Worm (Caenorhabditis elegans) whole organism, mixed stage, embryonic: Measurements from ENCODE around the gene nspb-7.

ENCODE experiments used
- M03D4.4 ChIP-seq: sonication (generic microtip); optimal IDR thresholded peaks from 2 replicates; lab custom pipeline; 2017; ENCODE audit warnings: mild to moderate bottlenecking, missing genetic modification characterization, missing compliant biosample characterization
- bed-3 ChIP-seq: fragments of 200-800 bp; sonication (Bioruptor generic); optimal IDR thresholded peaks from 3 replicates; lab custom pipeline; 2018; ENCODE audit warnings: mild to moderate bottlenecking, missing genetic modification characterization, moderate library complexity, missing compliant biosample characterization
- blmp-1 ChIP-seq: fragments of 150-350 bp; optimal IDR thresholded peaks from 2 replicates; lab custom pipeline; 2014; ENCODE audit warnings: missing biosample characterization, missing genetic modification characterization
- ceh-39 ChIP-seq: fragments of 150-350 bp; optimal IDR thresholded peaks from 2 replicates; lab custom pipeline; 2014; ENCODE audit warnings: missing biosample characterization, missing genetic modification characterization
- ceh-83 ChIP-seq: fragments of 200-800 bp; sonication (Bioruptor generic); optimal IDR thresholded peaks from 2 replicates; lab custom pipeline; 2018; ENCODE audit warnings: mild to moderate bottlenecking, missing genetic modification characterization, missing compliant biosample characterization
- ces-1 ChIP-seq: fragments of 150-350 bp; optimal IDR thresholded peaks from 2 replicates; lab custom pipeline; 2014; ENCODE audit warnings: missing biosample characterization, missing genetic modification reagents, missing genetic modification characterization
- cnd-1 ChIP-seq: fragments of 200-800 bp; sonication (Bioruptor generic); optimal IDR thresholded peaks from 2 replicates; lab custom pipeline; 2018; ENCODE audit warnings: mild to moderate bottlenecking, missing genetic modification characterization, missing compliant biosample characterization
- drap-1 ChIP-seq: fragments of 200-800 bp; sonication (Bioruptor generic); optimal IDR thresholded peaks from 3 replicates; lab custom pipeline; 2018; ENCODE audit warnings: mild to moderate bottlenecking, missing genetic modification characterization, missing compliant biosample characterization
- elt-1 ChIP-seq: sonication (generic microtip); optimal IDR thresholded peaks from 2 replicates; lab custom pipeline; 2017; ENCODE audit warnings: missing genetic modification characterization, mild to moderate bottlenecking, missing compliant biosample characterization, antibody characterized with exemption, moderate library complexity, borderline replicate concordance; ENCODE audit not compliant: insufficient read depth
- elt-3 ChIP-seq: fragments of 150-350 bp; optimal IDR thresholded peaks from 2 replicates; lab custom pipeline; 2014; ENCODE audit warnings: missing biosample characterization, missing genetic modification characterization
- flh-1 ChIP-seq: fragments of 200-800 bp; sonication (Bioruptor generic); optimal IDR thresholded peaks from 2 replicates; lab custom pipeline; 2018; ENCODE audit warnings: mild to moderate bottlenecking, missing genetic modification characterization, moderate library complexity, missing compliant biosample characterization
- hlh-1 ChIP-seq: fragments of 150-350 bp; optimal IDR thresholded peaks from 2 replicates; lab custom pipeline; 2014; ENCODE audit warnings: missing biosample characterization, missing genetic modification reagents, missing genetic modification characterization
- lin-13 ChIP-seq: fragments of 150-350 bp; optimal IDR thresholded peaks from 2 replicates; lab custom pipeline; 2014; ENCODE audit warnings: missing biosample characterization, missing genetic modification characterization
- lin-32 ChIP-seq: fragments of 200-800 bp; sonication (Bioruptor generic); optimal IDR thresholded peaks from 2 replicates; lab custom pipeline; 2018; ENCODE audit warnings: mild to moderate bottlenecking, missing genetic modification characterization, missing compliant biosample characterization
- mab-5 ChIP-seq: fragments of 150-350 bp; optimal IDR thresholded peaks from 2 replicates; lab custom pipeline; 2014; ENCODE audit warnings: missing biosample characterization, missing genetic modification characterization
- mep-1 ChIP-seq: fragments of 150-350 bp; optimal IDR thresholded peaks from 2 replicates; lab custom pipeline; 2017; ENCODE audit warnings: missing biosample characterization, missing genetic modification reagents, missing genetic modification characterization, inconsistent platforms
- mls-2 ChIP-seq: sonication (generic microtip); optimal IDR thresholded peaks from 2 replicates; lab custom pipeline; 2016; ENCODE audit warnings: mild to moderate bottlenecking, missing genetic modification characterization, moderate library complexity, missing compliant biosample characterization
- nhr-12 ChIP-seq: fragments of 150-350 bp; optimal IDR thresholded peaks from 2 replicates; lab custom pipeline; 2014; ENCODE audit warnings: missing biosample characterization, missing genetic modification characterization
- nhr-2 ChIP-seq: fragments of 150-350 bp; optimal IDR thresholded peaks from 2 replicates; lab custom pipeline; 2014; ENCODE audit warnings: missing biosample characterization, missing genetic modification characterization
- nhr-28 ChIP-seq: fragments of 150-350 bp; optimal IDR thresholded peaks from 2 replicates; lab custom pipeline; 2014; ENCODE audit warnings: missing biosample characterization, missing genetic modification characterization
- nhr-76 ChIP-seq: sonication (generic microtip); optimal IDR thresholded peaks from 2 replicates; lab custom pipeline; 2017; ENCODE audit warnings: missing biosample characterization, missing genetic modification characterization
- sem-2 ChIP-seq: fragments of 200-800 bp; sonication (Bioruptor generic); optimal IDR thresholded peaks from 2 replicates; lab custom pipeline; 2018; ENCODE audit warnings: mild to moderate bottlenecking, missing genetic modification characterization, missing compliant biosample characterization
- snpc-4 ChIP-seq: fragments of 150-350 bp; optimal IDR thresholded peaks from 2 replicates; lab custom pipeline; 2014; ENCODE audit warnings: missing biosample characterization, missing genetic modification characterization
- sptf-1 ChIP-seq: sonication (generic microtip); optimal IDR thresholded peaks from 2 replicates; lab custom pipeline; 2017; ENCODE audit warnings: mild to moderate bottlenecking, missing genetic modification characterization, moderate library complexity, missing compliant biosample characterization
- tbx-8 ChIP-seq: fragments of 200-800 bp; sonication (Bioruptor generic); optimal IDR thresholded peaks from 2 replicates; lab custom pipeline; 2018; ENCODE audit warnings: mild to moderate bottlenecking, missing genetic modification characterization, moderate library complexity, missing compliant biosample characterization
- unc-120 ChIP-seq: sonication (generic microtip); optimal IDR thresholded peaks from 2 replicates; lab custom pipeline; 2017; ENCODE audit warnings: missing genetic modification characterization, missing compliant biosample characterization; ENCODE audit not compliant: poor library complexity, severe bottlenecking
- unc-39 ChIP-seq: fragments of 150-350 bp; optimal IDR thresholded peaks from 2 replicates; lab custom pipeline; 2014; ENCODE audit warnings: missing biosample characterization, missing genetic modification characterization
- unc-62 ChIP-seq: fragments of 150-350 bp; optimal IDR thresholded peaks from 2 replicates; lab custom pipeline; 2014; ENCODE audit warnings: missing biosample characterization, missing genetic modification reagents, missing genetic modification characterization
- zip-8 ChIP-seq: fragments of 150-350 bp; optimal IDR thresholded peaks from 2 replicates; lab custom pipeline; 2014; ENCODE audit warnings: missing biosample characterization, missing genetic modification characterization
- ztf-11 ChIP-seq: fragments of 150-350 bp; optimal IDR thresholded peaks from 2 replicates; lab custom pipeline; 2014; ENCODE audit warnings: missing biosample characterization, missing genetic modification characterization

Gene nspb-7

DNA sequence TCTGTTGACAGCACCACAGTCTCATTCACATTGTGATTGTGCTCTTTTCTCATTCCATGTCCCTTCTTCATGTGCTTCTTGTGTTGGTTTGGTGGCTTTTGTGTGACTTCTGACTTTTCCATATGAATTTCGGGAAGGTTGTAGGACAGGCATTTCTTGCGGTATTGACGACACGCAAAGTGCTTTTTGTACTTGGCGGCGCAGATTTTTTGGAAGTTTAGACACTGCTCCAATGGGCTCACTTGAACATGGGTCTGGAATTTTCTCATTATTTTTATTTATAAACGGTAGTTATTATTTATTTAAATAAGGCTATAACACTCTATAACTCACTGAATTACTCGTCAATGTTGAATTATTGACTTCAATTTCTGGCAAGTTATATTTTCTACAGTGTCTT, 26.1 kb downstream of the nspb-7 start:
- no peak for TF ChIP-seq unc-62
- TF ChIP-seq mab-5 (tag; lab: Kevin White, UChicago), result no peak
- no peak for TF ChIP-seq tbx-8 (GFP tag; lab: Kevin White, UChicago)
- no peak for TF ChIP-seq lin-13

- TF ChIP-seq tbx-8 (GFP tag; lab: Kevin White, UChicago) (no peak), flh-1 (no peak), unc-62 (no peak), drap-1 (no peak), unc-120 (tag; lab: Kevin White, UChicago) (no peak), mab-5 (tag; lab: Kevin White, UChicago) (no peak), ces-1 (GFP tag; lab: Kevin White, UChicago) (no peak), elt-3 (no peak), hlh-1 (no peak), M03D4.4 (tag; lab: Kevin White, UChicago) (no peak), elt-1 (tag; lab: Kevin White, UChicago) (no peak), cnd-1 (tag; lab: Kevin White, UChicago) (no peak)
Measured at ce11 chrII:14605026-14605425, 26.9 kb downstream of the nspb-7 start.

DNA sequence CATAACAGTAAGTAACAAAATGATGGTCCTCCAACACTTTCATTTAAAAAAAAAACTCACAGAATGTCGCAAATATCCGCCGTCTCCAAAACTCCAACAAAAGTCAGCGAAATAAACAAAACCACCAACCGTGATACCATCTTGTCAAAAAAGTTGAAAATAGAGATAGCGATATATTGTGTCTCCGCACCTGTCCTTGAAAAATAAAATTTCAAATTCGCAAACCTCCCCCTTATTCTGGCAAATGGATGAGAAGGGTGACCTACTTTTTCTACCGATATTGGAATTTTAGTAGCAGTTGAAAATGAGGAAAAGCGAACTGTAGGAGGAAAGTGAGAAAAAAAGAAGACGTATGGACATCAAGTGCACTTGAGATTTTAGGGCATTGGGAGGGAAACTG, 27.4 kb downstream of the nspb-7 start, which contains the start of gene F19H8.2:
F19H8.2 (minus strand) TSS at position 391 of the 400 bp plus-strand sequence.
- TF ChIP-seq nhr-28 (tag; lab: Kevin White, UChicago) (no peak), cnd-1 (tag; lab: Kevin White, UChicago) (no peak), bed-3 (GFP tag; lab: Kevin White, UChicago) (no peak), nhr-12 (tag; lab: Kevin White, UChicago) (no peak), blmp-1 (tag; lab: Kevin White, UChicago) (no peak), ztf-11 (tag; lab: Kevin White, UChicago) (no peak), nhr-76 (tag; lab: Kevin White, UChicago) (no peak), mls-2 (no peak), hlh-1 (no peak), nhr-2 (tag; lab: Kevin White, UChicago) (no peak), elt-1 (tag; lab: Kevin White, UChicago) (no peak), sem-2 (GFP tag; lab: Kevin White, UChicago) (no peak), mep-1 (tag; lab: Kevin White, UChicago) (no peak), ceh-83 (no peak), snpc-4 (tag; lab: Kevin White, UChicago) (no peak), tbx-8 (GFP tag; lab: Kevin White, UChicago) (no peak), zip-8 (tag; lab: Kevin White, UChicago) (no peak), unc-62 (no peak), unc-39 (tag; lab: Kevin White, UChicago) (no peak)
- TF ChIP-seq, all 35 proteins: peak for 0

DNA sequence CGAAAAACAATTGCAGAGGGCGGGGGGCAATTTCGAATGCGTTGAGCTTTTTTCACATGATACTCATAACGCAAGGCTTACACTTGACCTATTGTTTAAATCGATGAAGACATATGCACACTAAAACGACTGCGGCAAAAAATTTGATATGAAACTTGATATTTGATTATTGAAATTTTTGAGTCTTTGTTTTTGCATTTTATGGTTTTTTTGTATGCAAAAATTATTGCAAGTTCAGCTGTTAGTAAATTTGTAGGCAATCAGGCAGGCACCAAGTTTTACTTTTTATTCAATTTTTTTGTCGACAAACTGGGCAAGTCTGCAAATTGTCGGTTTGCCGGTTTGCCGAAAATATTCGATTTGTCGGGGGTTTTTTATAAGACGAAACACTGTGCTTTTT, 28.1 kb downstream of the nspb-7 start, which contains the start of gene arl-3:
arl-3 (plus strand) TSS at position 301 of the 400 bp plus-strand sequence.
- TF ChIP-seq ces-1 (GFP tag; lab: Kevin White, UChicago) (no peak), nhr-76 (tag; lab: Kevin White, UChicago) (no peak), ztf-11 (tag; lab: Kevin White, UChicago) (no peak), lin-13 (no peak), sptf-1 (tag; lab: Kevin White, UChicago) (no peak)
- TF ChIP-seq, all 35 proteins: peak for 0

DNA sequence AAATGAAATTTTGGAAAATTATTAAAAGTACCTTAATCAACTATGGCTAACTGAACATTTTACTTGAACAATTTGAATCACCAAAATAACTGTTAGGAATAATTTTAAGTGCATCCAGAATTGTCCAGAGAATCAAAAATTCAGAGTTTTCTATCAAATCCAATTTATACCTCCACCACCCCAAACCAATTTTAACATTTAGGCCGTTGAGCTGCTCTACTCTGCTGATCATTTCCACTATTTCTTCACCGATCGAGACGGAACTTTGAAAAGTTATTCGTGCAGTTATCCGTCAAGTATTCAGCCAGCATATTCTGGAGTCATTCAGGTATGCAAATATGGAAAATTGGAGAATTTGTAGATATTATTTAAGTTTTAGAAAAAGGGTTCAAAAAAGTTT, 30.4 kb downstream of the nspb-7 start:
- TF ChIP-seq nhr-28 (tag; lab: Kevin White, UChicago), result no peak
- no peak for TF ChIP-seq snpc-4 (tag; lab: Kevin White, UChicago)
- TF ChIP-seq zip-8 (tag; lab: Kevin White, UChicago), result no peak
- no peak for TF ChIP-seq unc-39 (tag; lab: Kevin White, UChicago)
- TF ChIP-seq cnd-1 (tag; lab: Kevin White, UChicago), result no peak
- TF ChIP-seq sptf-1 (tag; lab: Kevin White, UChicago), result no peak
- no peak for TF ChIP-seq nhr-2 (tag; lab: Kevin White, UChicago)
- no peak for TF ChIP-seq blmp-1 (tag; lab: Kevin White, UChicago)
- TF ChIP-seq bed-3 (GFP tag; lab: Kevin White, UChicago), result no peak
- TF ChIP-seq ces-1 (GFP tag; lab: Kevin White, UChicago), result no peak
- no peak for TF ChIP-seq lin-32 (GFP tag; lab: Kevin White, UChicago)
- no peak for TF ChIP-seq hlh-1
- no peak for TF ChIP-seq tbx-8 (GFP tag; lab: Kevin White, UChicago)
- TF ChIP-seq nhr-12 (tag; lab: Kevin White, UChicago), result no peak
- TF ChIP-seq mls-2, result no peak
- no peak for TF ChIP-seq ceh-39 (tag; lab: Kevin White, UChicago)
- TF ChIP-seq unc-120 (tag; lab: Kevin White, UChicago), result no peak
- TF ChIP-seq ceh-83, result no peak
- TF ChIP-seq, all 35 proteins: peak for 0
